Fruit fly (Drosophila melanogaster): Measurements from ENCODE around the gene CG14073.

DNA sequence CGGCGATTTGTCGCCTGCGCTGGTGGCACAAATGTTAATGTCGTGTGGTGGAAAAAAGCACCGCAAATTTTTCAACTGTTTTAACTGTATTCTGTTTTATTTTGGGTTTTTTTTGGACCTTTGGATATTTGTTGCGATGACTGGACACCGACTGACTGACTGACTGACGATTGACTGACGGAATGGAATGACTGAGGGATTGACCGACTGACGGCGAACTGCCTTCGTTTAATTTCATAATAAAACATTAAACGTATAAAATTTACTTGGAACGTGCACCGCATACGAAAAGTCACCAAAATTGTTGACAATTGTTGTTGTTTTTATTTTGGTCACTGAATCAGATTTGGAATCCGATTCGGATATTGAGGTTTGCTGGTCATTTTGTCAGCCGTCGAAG lies 50.7 kb downstream of the CG14073 start:
- TF ChIP-seq EcR (GFP tag; optimal IDR thresholded peaks at IDR 0.05): no peak
- no peak for TF ChIP-seq psq (optimal IDR thresholded peaks at IDR 0.05)

Data from whole organism.